Worm (Caenorhabditis elegans): ENCODE results near the gene gtf-2E1.

The gtf-2E1 gene

ce11 chrIV:17279592-17280440 is 24.7 kb downstream of the gtf-2E1 start (continued):
- TF ChIP-seq aly-2 (tag; optimal IDR thresholded peaks at IDR 0.05) (peak; percentile 81), nhr-48 (tag; optimal IDR thresholded peaks at IDR 0.05) (no peak), lin-1 (GFP tag; IDR thresholded peaks at IDR 0.05) (peak; percentile 74), F49E8.2 (tag; optimal IDR thresholded peaks at IDR 0.05; ENCODE audit: borderline replicate concordance) (peak; percentile 37), T26A8.4 (GFP tag; IDR thresholded peaks at IDR 0.05) (peak; percentile 24; the same call in 1 of the 2 replicates), dmd-6 (GFP tag; IDR thresholded peaks at IDR 0.05) (no peak), ceh-44 (GFP tag; IDR thresholded peaks at IDR 0.05) (no peak), lsy-2 (tag; optimal IDR thresholded peaks at IDR 0.05) (peak in 1 of 2 experiments; percentile 41), mes-2 (tag; optimal IDR thresholded peaks at IDR 0.05; ENCODE audit: poor library complexity, severe bottlenecking) (no peak), nhr-76 (tag; optimal IDR thresholded peaks at IDR 0.05) (no peak), R02D3.7 (tag; optimal IDR thresholded peaks at IDR 0.05) (no peak), set-16 (GFP tag; IDR thresholded peaks at IDR 0.05) (peak; percentile 59; the same call in 1 of the 2 replicates), fkh-10 (GFP tag; optimal IDR thresholded peaks at IDR 0.05) (no peak), madf-5 (GFP tag; IDR thresholded peaks at IDR 0.05) (peak in 1 of 2 experiments; percentile 18; a peak in 1 of 4 replicates), Y105C5A.15 (GFP tag; IDR thresholded peaks at IDR 0.05) (peak; percentile 15; the same call in 1 of the 2 replicates), mep-1 (tag; optimal IDR thresholded peaks at IDR 0.05) (peak; percentile 14), lin-38 (GFP tag; IDR thresholded peaks at IDR 0.05) (peak; percentile 27; the same call in 1 of the 2 replicates), daf-8 (GFP tag; IDR thresholded peaks at IDR 0.05) (no peak), hlh-11 (tag; optimal IDR thresholded peaks at IDR 0.05) (no peak), php-3 (GFP tag; IDR thresholded peaks at IDR 0.05) (peak; percentile 34; the same call in 1 of the 2 replicates), ceh-82 (tag; optimal IDR thresholded peaks at IDR 0.05) (no peak), ZK337.2 (GFP tag; IDR thresholded peaks at IDR 0.05) (no peak), lin-13 (GFP tag; optimal IDR thresholded peaks at IDR 0.05) (peak; percentile 17), ctbp-1 (GFP tag; IDR thresholded peaks at IDR 0.05) (peak; percentile 34; the same call in 1 of the 2 replicates), snpc-1.2 (GFP tag; IDR thresholded peaks at IDR 0.05) (peak; percentile 75)

- TF ChIP-seq lin-29 (GFP tag; IDR thresholded peaks at IDR 0.05) (no peak), unc-62 (GFP tag; optimal IDR thresholded peaks at IDR 0.05 in 1 of 2) (no peak), unc-62 (tag; optimal IDR thresholded peaks at IDR 0.05) (no peak), F26F4.8 (GFP tag; conservative IDR thresholded peaks at IDR 0.05) (0 out of 2 replicates have a peak, but pooled peaks have one; percentile 5), hlh-30 (tag; optimal IDR thresholded peaks at IDR 0.05; ENCODE audit: insufficient read depth) (peak; percentile 1), ama-1 (optimal IDR thresholded peaks at IDR 0.05) (peak; percentile 75), mes-2 (tag; optimal IDR thresholded peaks at IDR 0.05; ENCODE audit: poor library complexity, severe bottlenecking) (peak; percentile 22), dpl-1 (GFP tag; optimal IDR thresholded peaks at IDR 0.05) (no peak), rbr-2 (tag; optimal IDR thresholded peaks at IDR 0.05) (peak; percentile 17), saeg-2 (GFP tag; IDR thresholded peaks at IDR 0.05) (no peak), daf-19 (GFP tag; conservative IDR thresholded peaks at IDR 0.05) (0 out of 2 replicates have a peak, but pooled peaks have one; percentile 6), dmd-6 (GFP tag; IDR thresholded peaks at IDR 0.05) (peak; percentile 13; the same call in 1 of the 2 replicates)
Observed at ce11 chrIV:17280441-17280939, 25.4 kb downstream of the gtf-2E1 start.

Measured in whole organism, L4 larva.